Fruit fly (Drosophila melanogaster): Measurements from ENCODE around the gene CG3638.

CG3638 gene

dm6 chrX:1248735-1249134 lies 12.3 kb upstream of the CG3638 start:
- TF ChIP-seq CG32121 (GFP tag; IDR thresholded peaks at IDR 0.05) = no peak; the same call in 1 of the 2 replicates
- peak; percentile 84 for TF ChIP-seq Snoo (tag; optimal IDR thresholded peaks at IDR 0.05)
- no peak for TF ChIP-seq CG12605 (GFP tag; IDR thresholded peaks at IDR 0.05)
- TF ChIP-seq D1 (tag; optimal IDR thresholded peaks at IDR 0.05) = peak; percentile 8
- peak; percentile 51 for TF ChIP-seq CG8301 (tag; optimal IDR thresholded peaks at IDR 0.05)
- TF ChIP-seq Pif1A (GFP tag; optimal IDR thresholded peaks at IDR 0.05) = peak; percentile 87
- peak; percentile 57 for TF ChIP-seq CG14655 (GFP tag; optimal IDR thresholded peaks at IDR 0.05)
- TF ChIP-seq CG10348 (GFP tag; IDR thresholded peaks at IDR 0.05) = no peak
- TF ChIP-seq CG8159 (tag; optimal IDR thresholded peaks at IDR 0.05) = peak; percentile 86
- peak; percentile 72 for TF ChIP-seq CG9948 (tag; optimal IDR thresholded peaks at IDR 0.05)
- peak; percentile 75 for TF ChIP-seq CG17806 (tag; optimal IDR thresholded peaks at IDR 0.05)
- TF ChIP-seq Pif1B (GFP tag; optimal IDR thresholded peaks at IDR 0.05) = peak; percentile 79
- peak; percentile 79 for TF ChIP-seq CG34367 (tag; optimal IDR thresholded peaks at IDR 0.05)
- TF ChIP-seq rn (GFP tag; IDR thresholded peaks at IDR 0.05) = no peak
- peak; percentile 67 for TF ChIP-seq fd96Ca (GFP tag; IDR thresholded peaks at IDR 0.05)
- TF ChIP-seq EcR (GFP tag; optimal IDR thresholded peaks at IDR 0.05) = peak; percentile 72
- TF ChIP-seq CG13204 (GFP tag; optimal IDR thresholded peaks at IDR 0.05) = peak; percentile 72
- TF ChIP-seq Ets98B (GFP tag; IDR thresholded peaks at IDR 0.05) = no peak
- TF ChIP-seq gl (tag; optimal IDR thresholded peaks at IDR 0.05) = peak; percentile 75
- peak; percentile 83 for TF ChIP-seq CG15710 (tag; optimal IDR thresholded peaks at IDR 0.05)
- TF ChIP-seq CG4496 (GFP tag; IDR thresholded peaks at IDR 0.05) = peak; percentile 61; the same call in 2 of the 3 replicates

- no peak for TF ChIP-seq CG15710 (tag; optimal IDR thresholded peaks at IDR 0.05)
- TF ChIP-seq Pif1A (GFP tag; optimal IDR thresholded peaks at IDR 0.05) = no peak
- TF ChIP-seq CG8301 (tag; optimal IDR thresholded peaks at IDR 0.05) = no peak
- TF ChIP-seq CG14655 (GFP tag; optimal IDR thresholded peaks at IDR 0.05) = no peak
- no peak for TF ChIP-seq CG4496 (GFP tag; IDR thresholded peaks at IDR 0.05)
- TF ChIP-seq CG13204 (GFP tag; optimal IDR thresholded peaks at IDR 0.05) = no peak
- TF ChIP-seq CG12605 (GFP tag; IDR thresholded peaks at IDR 0.05) = no peak
- TF ChIP-seq EcR (GFP tag; optimal IDR thresholded peaks at IDR 0.05) = no peak
- no peak for TF ChIP-seq CG9948 (tag; optimal IDR thresholded peaks at IDR 0.05)
- no peak for TF ChIP-seq Pif1B (GFP tag; optimal IDR thresholded peaks at IDR 0.05)
- no peak for TF ChIP-seq CG34367 (tag; optimal IDR thresholded peaks at IDR 0.05)
- TF ChIP-seq D1 (tag; optimal IDR thresholded peaks at IDR 0.05) = no peak
- no peak for TF ChIP-seq Snoo (tag; optimal IDR thresholded peaks at IDR 0.05)
- TF ChIP-seq rn (GFP tag; IDR thresholded peaks at IDR 0.05) = no peak
- no peak for TF ChIP-seq CG8159 (tag; optimal IDR thresholded peaks at IDR 0.05)
- TF ChIP-seq gl (tag; optimal IDR thresholded peaks at IDR 0.05) = no peak
These were observed 5.6 kb upstream of the CG3638 start for dm6 chrX:1242049-1242448.

dm6 chrX:1239832-1240231 lies 3.3 kb upstream of the CG3638 start, which contains the start of gene CG11403:
TSS of gene CG11403 (minus strand) at chrX:1239884.
- no peak for TF ChIP-seq CG13204 (GFP tag; optimal IDR thresholded peaks at IDR 0.05)

- no peak for TF ChIP-seq CG8301 (tag; optimal IDR thresholded peaks at IDR 0.05)
- TF ChIP-seq Pif1B (GFP tag; optimal IDR thresholded peaks at IDR 0.05) = no peak
- TF ChIP-seq rn (GFP tag; IDR thresholded peaks at IDR 0.05) = no peak
- no peak for TF ChIP-seq D1 (tag; optimal IDR thresholded peaks at IDR 0.05)
- TF ChIP-seq CG10348 (GFP tag; IDR thresholded peaks at IDR 0.05) = no peak
- no peak for TF ChIP-seq CG34367 (tag; optimal IDR thresholded peaks at IDR 0.05)
- TF ChIP-seq fd96Ca (GFP tag; IDR thresholded peaks at IDR 0.05) = no peak
- TF ChIP-seq gl (tag; optimal IDR thresholded peaks at IDR 0.05) = no peak
- TF ChIP-seq CG12605 (GFP tag; IDR thresholded peaks at IDR 0.05) = no peak
- no peak for TF ChIP-seq CG4496 (GFP tag; IDR thresholded peaks at IDR 0.05)
- no peak for TF ChIP-seq CG15710 (tag; optimal IDR thresholded peaks at IDR 0.05)
- no peak for TF ChIP-seq CG13204 (GFP tag; optimal IDR thresholded peaks at IDR 0.05)
- TF ChIP-seq CG17806 (tag; optimal IDR thresholded peaks at IDR 0.05) = no peak
- TF ChIP-seq Snoo (tag; optimal IDR thresholded peaks at IDR 0.05) = no peak
- TF ChIP-seq CG8159 (tag; optimal IDR thresholded peaks at IDR 0.05) = no peak
These were observed 872 bp downstream of the CG3638 start for dm6 chrX:1235618-1236006.

dm6 chrX:1234817-1235617 lies 1.5 kb downstream of the CG3638 start:
- TF ChIP-seq gl (tag; optimal IDR thresholded peaks at IDR 0.05) (peak; percentile 69), rn (GFP tag; IDR thresholded peaks at IDR 0.05) (peak; percentile 67), Snoo (tag; optimal IDR thresholded peaks at IDR 0.05) (peak; percentile 80), CG9948 (tag; optimal IDR thresholded peaks at IDR 0.05) (peak; percentile 82), D1 (tag; optimal IDR thresholded peaks at IDR 0.05) (no peak), Pif1A (GFP tag; optimal IDR thresholded peaks at IDR 0.05) (peak; percentile 90), CG13204 (GFP tag; optimal IDR thresholded peaks at IDR 0.05) (peak; percentile 59), fd96Ca (GFP tag; IDR thresholded peaks at IDR 0.05) (peak; percentile 91), Ets98B (GFP tag; IDR thresholded peaks at IDR 0.05) (peak; percentile 79; the same call in 1 of the 2 replicates), CG17806 (tag; optimal IDR thresholded peaks at IDR 0.05) (peak; percentile 86), Pif1B (GFP tag; optimal IDR thresholded peaks at IDR 0.05) (peak; percentile 85), CG34367 (tag; optimal IDR thresholded peaks at IDR 0.05) (peak; percentile 85), CG14655 (GFP tag; optimal IDR thresholded peaks at IDR 0.05) (peak; percentile 84), CG10348 (GFP tag; IDR thresholded peaks at IDR 0.05) (0 out of 2 replicates have a peak, but pooled peaks have one; percentile 14), CG32121 (GFP tag; IDR thresholded peaks at IDR 0.05) (peak; percentile 83), EcR (GFP tag; optimal IDR thresholded peaks at IDR 0.05) (peak; percentile 30), CG12605 (GFP tag; IDR thresholded peaks at IDR 0.05) (peak; percentile 45), CG15710 (tag; optimal IDR thresholded peaks at IDR 0.05) (peak; percentile 83), CG4496 (GFP tag; IDR thresholded peaks at IDR 0.05) (peak; percentile 92), CG8301 (tag; optimal IDR thresholded peaks at IDR 0.05) (peak; percentile 81), CG8159 (tag; optimal IDR thresholded peaks at IDR 0.05) (peak; percentile 86)
